Worm (Caenorhabditis elegans): ENCODE data around the gene K08F8.15.

K08F8.15 gene

DNA sequence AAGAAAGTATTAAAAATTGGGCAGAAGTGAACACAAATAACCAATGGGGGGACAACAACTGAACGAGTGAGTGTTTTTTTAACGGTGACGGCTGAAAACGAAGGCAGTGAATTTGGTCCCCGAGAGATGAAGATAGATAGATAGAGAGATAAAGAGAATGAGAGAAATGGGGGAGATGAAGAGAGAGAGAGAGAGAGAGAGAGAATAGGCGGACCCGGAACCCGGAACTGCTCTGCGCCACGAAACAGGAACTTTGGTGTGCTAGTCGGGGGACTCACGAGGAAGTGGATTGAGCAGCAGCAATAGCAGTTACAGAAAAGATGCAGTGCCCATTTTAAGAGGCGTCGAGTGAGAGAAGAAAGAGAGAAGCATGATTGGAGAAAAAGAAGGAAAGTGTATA, 29.8 kb downstream of the K08F8.15 start (continued):
- TF ChIP-seq elt-2 (tag; optimal IDR thresholded peaks at IDR 0.05) = no peak
- TF ChIP-seq lin-35 (GFP tag; optimal IDR thresholded peaks at IDR 0.05) = peak in 1 of 2 experiments; percentile 50
- peak; percentile 70 for TF ChIP-seq snu-23 (GFP tag; optimal IDR thresholded peaks at IDR 0.05)
- no peak for TF ChIP-seq nhr-28 (tag; optimal IDR thresholded peaks at IDR 0.05)
- TF ChIP-seq unc-86 (tag; optimal IDR thresholded peaks at IDR 0.05) = peak; percentile 83
- TF ChIP-seq mab-9 (GFP tag; IDR thresholded peaks at IDR 0.05) = no peak
- peak; percentile 35 to 46 for TF ChIP-seq efl-1 (optimal IDR thresholded peaks at IDR 0.05)
- TF ChIP-seq efl-1 (GFP tag; optimal IDR thresholded peaks at IDR 0.05 in 1 of 2) = peak; percentile 5 to 67
- TF ChIP-seq ceh-8 (GFP tag; optimal IDR thresholded peaks at IDR 0.05) = peak; percentile 32
- no peak for TF ChIP-seq sox-4 (tag; optimal IDR thresholded peaks at IDR 0.05)
- peak; percentile 88 for TF ChIP-seq nhr-71 (tag; optimal IDR thresholded peaks at IDR 0.05)
- no peak for TF ChIP-seq Y116A8C.19 (tag; optimal IDR thresholded peaks at IDR 0.05; ENCODE audit: borderline replicate concordance)
- no peak for TF ChIP-seq lin-13 (GFP tag; optimal IDR thresholded peaks at IDR 0.05)
- TF ChIP-seq isw-1 (GFP tag; IDR thresholded peaks at IDR 0.05) = peak; percentile 59
- TF ChIP-seq sup-37 (GFP tag; optimal IDR thresholded peaks at IDR 0.05) = no peak
- TF ChIP-seq egl-27 (tag; optimal IDR thresholded peaks at IDR 0.05) = no peak
- TF ChIP-seq lir-3 (tag; optimal IDR thresholded peaks at IDR 0.05; ENCODE audit: poor library complexity) = peak; percentile 14
- TF ChIP-seq egl-13 (tag; optimal IDR thresholded peaks at IDR 0.05) = peak; percentile 90
- TF ChIP-seq unc-130 (tag; optimal IDR thresholded peaks at IDR 0.05) = no peak
- no peak for TF ChIP-seq nhr-237 (tag; optimal IDR thresholded peaks at IDR 0.05)
- no peak for TF ChIP-seq ces-1 (GFP tag; optimal IDR thresholded peaks at IDR 0.05)
- no peak for TF ChIP-seq ceh-90 (tag; optimal IDR thresholded peaks at IDR 0.05)
- TF ChIP-seq dpl-1 (GFP tag; optimal IDR thresholded peaks at IDR 0.05) = peak in 1 of 3 experiments; percentile 18
- no peak for TF ChIP-seq nhr-85 (tag)
- no peak for TF ChIP-seq nhr-12 (tag; optimal IDR thresholded peaks at IDR 0.05)
- no peak for TF ChIP-seq aha-1 (tag; optimal IDR thresholded peaks at IDR 0.05)
- TF ChIP-seq dsc-1 (tag; optimal IDR thresholded peaks at IDR 0.05) = peak; percentile 53
- peak; percentile 13 for TF ChIP-seq snpc-4 (tag; optimal IDR thresholded peaks at IDR 0.05)
- no peak for TF ChIP-seq unc-30 (tag; optimal IDR thresholded peaks at IDR 0.05)
- TF ChIP-seq hpl-2 (GFP tag; optimal IDR thresholded peaks at IDR 0.05) = no peak
- TF ChIP-seq sptf-1 (tag; optimal IDR thresholded peaks at IDR 0.05) = no peak
- TF ChIP-seq irx-1 (tag; optimal IDR thresholded peaks at IDR 0.05) = peak; percentile 54
- no peak for TF ChIP-seq nhr-11 (tag; optimal IDR thresholded peaks at IDR 0.05)
- no peak for TF ChIP-seq hlh-4 (tag; optimal IDR thresholded peaks at IDR 0.05)
- no peak for TF ChIP-seq efl-3 (GFP tag; optimal IDR thresholded peaks at IDR 0.05)
- TF ChIP-seq swsn-7 (tag; optimal IDR thresholded peaks at IDR 0.05) = peak; percentile 68
- peak; percentile 21 for TF ChIP-seq fos-1 (tag; optimal IDR thresholded peaks at IDR 0.05)
- no peak for TF ChIP-seq ets-5 (GFP tag; IDR thresholded peaks at IDR 0.05)

DNA sequence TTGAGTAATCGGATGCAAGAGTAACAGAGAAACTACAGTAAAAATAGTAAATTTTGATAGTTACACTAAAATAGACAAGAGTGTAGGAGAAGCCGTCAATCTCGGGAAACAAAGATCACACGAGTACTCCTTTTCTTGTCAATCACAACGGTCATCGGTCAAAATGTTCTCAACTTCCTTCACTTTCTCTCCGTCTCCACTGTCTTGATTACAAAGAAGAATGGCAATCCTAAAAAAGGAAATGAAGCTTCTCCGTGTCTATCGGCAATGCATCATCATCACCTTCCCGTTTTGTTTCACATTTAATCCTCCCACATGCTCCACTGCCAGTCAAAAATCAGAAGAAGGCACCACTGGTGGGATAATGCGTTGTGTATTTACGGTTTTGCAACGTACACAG, 33.1 kb downstream of the K08F8.15 start:
- TF ChIP-seq elt-2 (tag; optimal IDR thresholded peaks at IDR 0.05) (no peak), irx-1 (tag; optimal IDR thresholded peaks at IDR 0.05) (no peak), nhr-71 (tag; optimal IDR thresholded peaks at IDR 0.05) (no peak), ets-5 (GFP tag; IDR thresholded peaks at IDR 0.05) (no peak), snu-23 (GFP tag; optimal IDR thresholded peaks at IDR 0.05) (no peak), tlp-1 (tag; optimal IDR thresholded peaks at IDR 0.05) (no peak), elt-3 (tag; optimal IDR thresholded peaks at IDR 0.05) (no peak), nhr-84 (tag; optimal IDR thresholded peaks at IDR 0.05) (no peak), aha-1 (tag; optimal IDR thresholded peaks at IDR 0.05) (no peak), jun-1 (tag; optimal IDR thresholded peaks at IDR 0.05) (no peak), F16B12.6 (tag; optimal IDR thresholded peaks at IDR 0.05) (no peak), hlh-17 (GFP tag; optimal IDR thresholded peaks at IDR 0.05; ENCODE audit: borderline replicate concordance) (no peak), blmp-1 (tag; optimal IDR thresholded peaks at IDR 0.05) (no peak), fos-1 (tag; optimal IDR thresholded peaks at IDR 0.05) (no peak), swsn-7 (tag; optimal IDR thresholded peaks at IDR 0.05) (no peak), C34B4.2 (tag; optimal IDR thresholded peaks at IDR 0.05) (no peak), mab-9 (GFP tag; IDR thresholded peaks at IDR 0.05) (no peak), egl-13 (tag; optimal IDR thresholded peaks at IDR 0.05) (no peak), snpc-4 (tag; optimal IDR thresholded peaks at IDR 0.05) (no peak)

Measured in whole organism, L1 larva.